Worm (Caenorhabditis elegans) whole organism, mixed stage, embryonic: ENCODE data around the gene C33A12.3.

Experiments
- M03D4.4 ChIP-seq: sonication (generic microtip); optimal IDR thresholded peaks from 2 replicates; lab custom pipeline; 2017; ENCODE audit warnings: mild to moderate bottlenecking, missing genetic modification characterization, missing compliant biosample characterization
- bed-3 ChIP-seq: fragments of 200-800 bp; sonication (Bioruptor generic); optimal IDR thresholded peaks from 3 replicates; lab custom pipeline; 2018; ENCODE audit warnings: mild to moderate bottlenecking, missing genetic modification characterization, moderate library complexity, missing compliant biosample characterization
- blmp-1 ChIP-seq: fragments of 150-350 bp; optimal IDR thresholded peaks from 2 replicates; lab custom pipeline; 2014; ENCODE audit warnings: missing biosample characterization, missing genetic modification characterization
- ceh-43 ChIP-seq: fragments of 200-800 bp; sonication (Bioruptor generic); optimal IDR thresholded peaks from 2 replicates; lab custom pipeline; 2018; ENCODE audit warnings: mild to moderate bottlenecking, missing genetic modification characterization, moderate library complexity, missing compliant biosample characterization
- ceh-83 ChIP-seq: fragments of 200-800 bp; sonication (Bioruptor generic); optimal IDR thresholded peaks from 2 replicates; lab custom pipeline; 2018; ENCODE audit warnings: mild to moderate bottlenecking, missing genetic modification characterization, missing compliant biosample characterization
- ces-1 ChIP-seq: fragments of 150-350 bp; optimal IDR thresholded peaks from 2 replicates; lab custom pipeline; 2014; ENCODE audit warnings: missing biosample characterization, missing genetic modification reagents, missing genetic modification characterization
- drap-1 ChIP-seq: fragments of 200-800 bp; sonication (Bioruptor generic); optimal IDR thresholded peaks from 3 replicates; lab custom pipeline; 2018; ENCODE audit warnings: mild to moderate bottlenecking, missing genetic modification characterization, missing compliant biosample characterization
- ham-2 ChIP-seq: fragments of 200-800 bp; sonication (Bioruptor generic); optimal IDR thresholded peaks from 2 replicates; lab custom pipeline; 2018; ENCODE audit warnings: mild to moderate bottlenecking, missing genetic modification characterization, missing compliant biosample characterization
- lin-32 ChIP-seq: fragments of 200-800 bp; sonication (Bioruptor generic); optimal IDR thresholded peaks from 2 replicates; lab custom pipeline; 2018; ENCODE audit warnings: mild to moderate bottlenecking, missing genetic modification characterization, missing compliant biosample characterization
- lsy-2 ChIP-seq: fragments of 150-350 bp; optimal IDR thresholded peaks from 2 replicates; lab custom pipeline; 2014; ENCODE audit warnings: missing biosample characterization, missing genetic modification characterization
- mls-2 ChIP-seq: sonication (generic microtip); optimal IDR thresholded peaks from 2 replicates; lab custom pipeline; 2016; ENCODE audit warnings: mild to moderate bottlenecking, missing genetic modification characterization, moderate library complexity, missing compliant biosample characterization
- nhr-12 ChIP-seq: fragments of 150-350 bp; optimal IDR thresholded peaks from 2 replicates; lab custom pipeline; 2014; ENCODE audit warnings: missing biosample characterization, missing genetic modification characterization
- nhr-28 ChIP-seq: fragments of 150-350 bp; optimal IDR thresholded peaks from 2 replicates; lab custom pipeline; 2014; ENCODE audit warnings: missing biosample characterization, missing genetic modification characterization
- nhr-76 ChIP-seq: sonication (generic microtip); optimal IDR thresholded peaks from 2 replicates; lab custom pipeline; 2017; ENCODE audit warnings: missing biosample characterization, missing genetic modification characterization
- pha-4 ChIP-seq: fragments of 150-350 bp; optimal IDR thresholded peaks from 2 replicates; lab custom pipeline; 2018; ENCODE audit warnings: missing biosample characterization, missing genetic modification reagents, missing genetic modification characterization
- snpc-4 ChIP-seq: fragments of 150-350 bp; optimal IDR thresholded peaks from 2 replicates; lab custom pipeline; 2014; ENCODE audit warnings: missing biosample characterization, missing genetic modification characterization
- sptf-1 ChIP-seq: sonication (generic microtip); optimal IDR thresholded peaks from 2 replicates; lab custom pipeline; 2017; ENCODE audit warnings: mild to moderate bottlenecking, missing genetic modification characterization, moderate library complexity, missing compliant biosample characterization
- tbx-8 ChIP-seq: fragments of 200-800 bp; sonication (Bioruptor generic); optimal IDR thresholded peaks from 2 replicates; lab custom pipeline; 2018; ENCODE audit warnings: mild to moderate bottlenecking, missing genetic modification characterization, moderate library complexity, missing compliant biosample characterization
- unc-62 ChIP-seq: fragments of 150-350 bp; optimal IDR thresholded peaks from 2 replicates; lab custom pipeline; 2014; ENCODE audit warnings: missing biosample characterization, missing genetic modification reagents, missing genetic modification characterization
- zip-8 ChIP-seq: fragments of 150-350 bp; optimal IDR thresholded peaks from 2 replicates; lab custom pipeline; 2014; ENCODE audit warnings: missing biosample characterization, missing genetic modification characterization

Gene C33A12.3

DNA sequence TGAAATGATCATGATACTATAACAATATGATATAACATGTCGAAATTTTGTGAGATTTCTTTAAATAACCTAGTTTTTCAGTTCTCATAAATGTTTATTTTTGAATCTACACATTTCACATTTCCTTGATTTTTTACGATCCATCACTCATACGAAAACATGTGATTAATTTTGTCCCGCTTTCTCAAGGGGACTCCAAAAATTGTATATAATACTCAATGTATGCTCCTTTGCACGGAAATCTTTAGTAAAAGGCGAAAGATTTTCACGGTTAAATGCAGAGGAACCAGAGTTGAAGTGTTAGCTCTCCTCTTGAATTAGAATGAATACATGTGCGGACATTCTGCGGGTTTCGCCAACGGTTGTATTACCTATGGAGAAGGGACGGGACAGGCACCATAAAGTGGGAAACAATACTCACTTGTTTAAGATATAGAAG lies 48.4 kb downstream of the C33A12.3 start:
- no peak for TF ChIP-seq ham-2
- no peak for TF ChIP-seq nhr-12 (tag; lab: Kevin White, UChicago)
- no peak for TF ChIP-seq pha-4 (tag; lab: Kevin White, UChicago)
- TF ChIP-seq ces-1 (GFP tag; lab: Kevin White, UChicago) = no peak
- TF ChIP-seq snpc-4 (tag; lab: Kevin White, UChicago) = no peak
- no peak for TF ChIP-seq M03D4.4 (tag; lab: Kevin White, UChicago)
- no peak for TF ChIP-seq blmp-1 (tag; lab: Kevin White, UChicago)
- no peak for TF ChIP-seq drap-1 (GFP tag; lab: Kevin White, UChicago)
- TF ChIP-seq zip-8 (tag; lab: Kevin White, UChicago) = no peak
- TF ChIP-seq ceh-83 = no peak
- no peak for TF ChIP-seq unc-62 (GFP tag; lab: Kevin White, UChicago)
- no peak for TF ChIP-seq ceh-43 (GFP tag; lab: Kevin White, UChicago)
- TF ChIP-seq lsy-2 = no peak
- TF ChIP-seq sptf-1 (tag; lab: Kevin White, UChicago) = no peak
- no peak for TF ChIP-seq nhr-76 (tag; lab: Kevin White, UChicago)
- no peak for TF ChIP-seq tbx-8
- TF ChIP-seq lin-32 = no peak
- TF ChIP-seq nhr-28 (tag; lab: Kevin White, UChicago) = no peak
- TF ChIP-seq mls-2 (tag; lab: Kevin White, UChicago) = no peak
- no peak for TF ChIP-seq bed-3 (GFP tag; lab: Kevin White, UChicago)
